Fruit fly (Drosophila melanogaster) whole organism, embryonic: ENCODE results near the gene PGRP-LF.
A peak's percentile ranks its signal among the peaks of the same experiment; 100 is the strongest.

Experiments used
- Abd-B ChIP-seq: fragments of 200-800 bp; sonication (Bioruptor generic); optimal IDR thresholded peaks from 2 replicates; lab custom pipeline; 2018; ENCODE audit warnings: missing biosample characterization, mild to moderate bottlenecking, missing genetic modification characterization, moderate library complexity
- CG10267 ChIP-seq: fragments of 200-800 bp; sonication (Bioruptor generic); optimal IDR thresholded peaks from 2 replicates; lab custom pipeline; 2018; ENCODE audit warnings: missing biosample characterization, mild to moderate bottlenecking, missing genetic modification characterization, moderate library complexity
- CG10565 ChIP-seq: fragments of 200-800 bp; sonication (Bioruptor generic); optimal IDR thresholded peaks from 3 replicates; lab custom pipeline; 2016; ENCODE audit warnings: missing biosample characterization, mild to moderate bottlenecking, missing genetic modification characterization
- CG11696 ChIP-seq: fragments of 200-800 bp; sonication (Bioruptor generic); IDR thresholded peaks from 2 replicates; pipeline ENCODE4 v1.3.6; 2022; ENCODE audit warnings: missing biosample characterization, missing genetic modification characterization
- CG12299 ChIP-seq: fragments of 200-800 bp; sonication (Bioruptor generic); optimal IDR thresholded peaks from 2 replicates; lab custom pipeline; 2018; ENCODE audit warnings: missing biosample characterization, mild to moderate bottlenecking, missing genetic modification characterization
- CG12659 ChIP-seq: fragments of 200-800 bp; sonication (Bioruptor generic); optimal IDR thresholded peaks from 3 replicates; lab custom pipeline; 2017; ENCODE audit warnings: mild to moderate bottlenecking, missing biosample characterization, missing genetic modification reagents, missing genetic modification characterization
- CG12744 ChIP-seq: fragments of 200-800 bp; sonication (Bioruptor generic); optimal IDR thresholded peaks from 2 replicates; lab custom pipeline; 2016; ENCODE audit warnings: missing biosample characterization, missing genetic modification characterization
- CG14050 ChIP-seq: fragments of 200-800 bp; sonication (Bioruptor generic); IDR thresholded peaks from 3 replicates; pipeline ENCODE4 v1.3.6; 2022; ENCODE audit warnings: missing biosample characterization, missing genetic modification characterization
- CG15514 ChIP-seq: fragments of 200-800 bp; sonication (Bioruptor generic); optimal IDR thresholded peaks from 3 replicates; lab custom pipeline; 2017; ENCODE audit warnings: missing biosample characterization, missing genetic modification characterization, mild to moderate bottlenecking, moderate library complexity, missing genetic modification reagents
- CG18262 ChIP-seq: fragments of 200-800 bp; optimal IDR thresholded peaks from 3 replicates; lab custom pipeline; 2019; ENCODE audit warnings: missing biosample characterization, mild to moderate bottlenecking, missing genetic modification characterization, moderate library complexity
- CG3163 ChIP-seq: fragments of 200-800 bp; sonication (Bioruptor generic); optimal IDR thresholded peaks from 3 replicates; lab custom pipeline; 2016; ENCODE audit warnings: missing biosample characterization, missing genetic modification characterization
- CG32767 ChIP-seq: fragments of 200-800 bp; sonication (Bioruptor generic); IDR thresholded peaks from 2 replicates; pipeline ENCODE4 v1.3.6; 2022; ENCODE audit warnings: missing biosample characterization, missing genetic modification characterization
- CG33213 ChIP-seq: fragments of 200-800 bp; sonication (Bioruptor generic); optimal IDR thresholded peaks from 3 replicates; lab custom pipeline; 2016; ENCODE audit warnings: missing biosample characterization, missing genetic modification characterization
- CG34224 ChIP-seq: fragments of 200-800 bp; sonication (Bioruptor generic); IDR thresholded peaks from 3 replicates; pipeline ENCODE4 v1.3.6; 2022; ENCODE audit warnings: missing biosample characterization, missing genetic modification characterization; ENCODE audit not compliant: partially characterized antibody
- CG4424 ChIP-seq: fragments of 200-800 bp; sonication (Bioruptor generic); optimal IDR thresholded peaks from 3 replicates; lab custom pipeline; 2016; ENCODE audit warnings: missing biosample characterization, missing genetic modification characterization
- CG4820 ChIP-seq: fragments of 200-800 bp; sonication (Bioruptor generic); optimal IDR thresholded peaks from 3 replicates; lab custom pipeline; 2016; ENCODE audit warnings: missing biosample characterization, missing genetic modification characterization
- CG5180 ChIP-seq: fragments of 200-800 bp; sonication (Bioruptor generic); optimal IDR thresholded peaks from 3 replicates; lab custom pipeline; 2017; ENCODE audit warnings: missing biosample characterization, missing genetic modification characterization, mild to moderate bottlenecking, moderate library complexity, missing genetic modification reagents
- CG5245 ChIP-seq: fragments of 200-800 bp; sonication (Bioruptor generic); optimal IDR thresholded peaks from 3 replicates; lab custom pipeline; 2016; ENCODE audit warnings: missing biosample characterization, missing genetic modification characterization
- CG8089 ChIP-seq: fragments of 200-800 bp; sonication (Bioruptor generic); optimal IDR thresholded peaks from 3 replicates; lab custom pipeline; 2016; ENCODE audit warnings: missing biosample characterization, missing genetic modification characterization
- CG9817 ChIP-seq: fragments of 200-800 bp; sonication (Bioruptor generic); optimal IDR thresholded peaks from 2 replicates; lab custom pipeline; 2018; ENCODE audit warnings: missing biosample characterization, mild to moderate bottlenecking, missing genetic modification characterization, moderate library complexity
- Dll ChIP-seq: fragments of 200-800 bp; sonication (Bioruptor generic); IDR thresholded peaks from 4 replicates; pipeline ENCODE4 v1.3.6; 2022; ENCODE audit warnings: missing biosample characterization, missing genetic modification characterization; ENCODE audit not compliant: partially characterized antibody
- Fer3 ChIP-seq: fragments of 200-800 bp; sonication (Bioruptor generic); optimal IDR thresholded peaks from 2 replicates; lab custom pipeline; 2018; ENCODE audit warnings: missing biosample characterization, mild to moderate bottlenecking, missing genetic modification characterization, moderate library complexity
- Gug ChIP-seq: fragments of 200-800 bp; sonication (Bioruptor generic); IDR thresholded peaks from 4 replicates; pipeline ENCODE4 v1.3.6; 2022; ENCODE audit warnings: missing biosample characterization, missing genetic modification characterization
- HLH54F ChIP-seq: fragments of 200-800 bp; sonication (Bioruptor generic); optimal IDR thresholded peaks from 3 replicates; lab custom pipeline; 2016; ENCODE audit warnings: missing biosample characterization, missing genetic modification characterization
- Hey ChIP-seq: fragments of 200-800 bp; sonication (Bioruptor generic); optimal IDR thresholded peaks from 3 replicates; lab custom pipeline; 2018; ENCODE audit warnings: missing biosample characterization, mild to moderate bottlenecking, missing genetic modification characterization
- Hmx ChIP-seq: fragments of 200-800 bp; sonication (Bioruptor generic); optimal IDR thresholded peaks from 2 replicates; lab custom pipeline; 2016; ENCODE audit warnings: missing biosample characterization, missing genetic modification characterization
- Hsf ChIP-seq: fragments of 200-800 bp; sonication (Bioruptor generic); optimal IDR thresholded peaks from 3 replicates; lab custom pipeline; 2016; ENCODE audit warnings: missing biosample characterization, missing genetic modification characterization
- MESR4 ChIP-seq: fragments of 200-800 bp; sonication (Bioruptor generic); optimal IDR thresholded peaks from 2 replicates; lab custom pipeline; 2018; ENCODE audit warnings: missing biosample characterization, mild to moderate bottlenecking, missing genetic modification characterization, moderate library complexity
- Nf-YC ChIP-seq: fragments of 200-800 bp; optimal IDR thresholded peaks from 3 replicates; lab custom pipeline; 2019; ENCODE audit warnings: missing biosample characterization, mild to moderate bottlenecking, missing genetic modification characterization, moderate library complexity
- Oli ChIP-seq: fragments of 200-800 bp; sonication (Bioruptor generic); optimal IDR thresholded peaks from 2 replicates; lab custom pipeline; 2018; ENCODE audit warnings: missing biosample characterization, mild to moderate bottlenecking, missing genetic modification characterization, moderate library complexity
- Rfx ChIP-seq: fragments of 200-800 bp; sonication (Bioruptor generic); IDR thresholded peaks from 2 replicates; pipeline ENCODE4 v1.3.6; 2022; ENCODE audit warnings: missing biosample characterization, missing genetic modification characterization
- Scr ChIP-seq: fragments of 200-800 bp; sonication (Bioruptor generic); IDR thresholded peaks from 2 replicates; pipeline ENCODE4 v1.3.6; 2022; ENCODE audit warnings: missing biosample characterization, missing genetic modification characterization; ENCODE audit not compliant: partially characterized antibody
- Sry-δ ChIP-seq: fragments of 200-800 bp; sonication (Bioruptor generic); optimal IDR thresholded peaks from 2 replicates; lab custom pipeline; 2016; ENCODE audit warnings: missing biosample characterization, missing genetic modification characterization
- Vsx1 ChIP-seq: fragments of 200-800 bp; sonication (Bioruptor generic); optimal IDR thresholded peaks from 2 replicates; lab custom pipeline; 2017; ENCODE audit warnings: missing biosample characterization, mild to moderate bottlenecking, missing genetic modification characterization, missing genetic modification reagents
- cad ChIP-seq: fragments of >200 bp; optimal IDR thresholded peaks from 2 replicates; lab custom pipeline; 2017; ENCODE audit warnings: missing biosample characterization, missing genetic modification characterization
- chif ChIP-seq, 2 experiments: fragments of 200-800 bp; sonication (Bioruptor generic); optimal IDR thresholded peaks; 3 replicates each; lab custom pipeline; 2016; ENCODE audit warnings: missing biosample characterization in 2 of 2, missing genetic modification characterization in 2 of 2
- chn ChIP-seq: fragments of 200-800 bp; sonication (Bioruptor generic); optimal IDR thresholded peaks from 2 replicates; lab custom pipeline; 2016; ENCODE audit warnings: missing biosample characterization, missing genetic modification characterization
- crol ChIP-seq: fragments of 200-800 bp; sonication (Bioruptor generic); IDR thresholded peaks from 2 replicates; pipeline ENCODE4 v1.3.6; 2022; ENCODE audit warnings: missing biosample characterization, missing genetic modification characterization
- da ChIP-seq: fragments of 200-800 bp; sonication (Bioruptor generic); optimal IDR thresholded peaks from 2 replicates; lab custom pipeline; 2016; ENCODE audit warnings: missing biosample characterization, missing genetic modification characterization
- gcm ChIP-seq: fragments of 200-800 bp; sonication (Bioruptor generic); optimal IDR thresholded peaks from 2 replicates; lab custom pipeline; 2019; ENCODE audit warnings: missing biosample characterization, mild to moderate bottlenecking, missing genetic modification characterization, moderate library complexity
- hth ChIP-seq: fragments of >200 bp; optimal IDR thresholded peaks from 2 replicates; lab custom pipeline; 2017; ENCODE audit warnings: inconsistent platforms
- inv ChIP-seq: fragments of 200-800 bp; sonication (Bioruptor generic); IDR thresholded peaks from 2 replicates; pipeline ENCODE4 v1.3.6; 2022; ENCODE audit warnings: missing biosample characterization, missing genetic modification characterization; ENCODE audit not compliant: partially characterized antibody
- jing ChIP-seq: fragments of 200-800 bp; sonication (Bioruptor generic); optimal IDR thresholded peaks from 2 replicates; lab custom pipeline; 2018; ENCODE audit warnings: missing biosample characterization, mild to moderate bottlenecking, missing genetic modification characterization
- lab ChIP-seq: fragments of 200-800 bp; sonication (Bioruptor generic); optimal IDR thresholded peaks from 3 replicates; lab custom pipeline; 2017; ENCODE audit warnings: missing biosample characterization, missing genetic modification characterization, mild to moderate bottlenecking, moderate library complexity, missing genetic modification reagents
- lov ChIP-seq, 2 experiments: fragments of 200-800 bp in 1 of 2; fragments of >200 bp in 1 of 2; sonication (Bioruptor generic) in 1 of 2; IDR thresholded peaks in 1 of 2; optimal IDR thresholded peaks in 1 of 2; 2 replicates in 1 of 2; 3 replicates in 1 of 2; pipeline versions ENCODE4 v1.3.6 to Lab custom; 2017 to 2022; ENCODE audit warnings: missing biosample characterization in 1 of 2, missing genetic modification characterization in 1 of 2
- nmo ChIP-seq: fragments of 200-800 bp; sonication (Bioruptor generic); optimal IDR thresholded peaks from 2 replicates; lab custom pipeline; 2018; ENCODE audit warnings: missing biosample characterization, mild to moderate bottlenecking, missing genetic modification characterization, moderate library complexity
- odd ChIP-seq: fragments of 200-800 bp; sonication (Bioruptor generic); optimal IDR thresholded peaks from 2 replicates; lab custom pipeline; 2017; ENCODE audit warnings: missing biosample characterization, mild to moderate bottlenecking, missing genetic modification characterization
- prd ChIP-seq, 3 experiments: fragments of >200 bp in 2 of 3; fragments of 200-800 bp in 1 of 3; sonication (Bioruptor generic) in 1 of 3; optimal IDR thresholded peaks in 2 of 3; IDR thresholded peaks in 1 of 3; 2 replicates in 2 of 3; 3 replicates in 1 of 3; pipeline versions ENCODE4 v1.3.6 to Lab custom; 2017 to 2022; ENCODE audit warnings: missing biosample characterization in 1 of 3, missing genetic modification characterization in 1 of 3
- scrt ChIP-seq: fragments of 200-800 bp; sonication (Bioruptor generic); optimal IDR thresholded peaks from 2 replicates; lab custom pipeline; 2018; ENCODE audit warnings: missing biosample characterization, mild to moderate bottlenecking, missing genetic modification characterization, moderate library complexity
- zf30C ChIP-seq: fragments of 200-800 bp; sonication (Bioruptor generic); optimal IDR thresholded peaks from 3 replicates; lab custom pipeline; 2018; ENCODE audit warnings: missing biosample characterization, mild to moderate bottlenecking, missing genetic modification characterization

PGRP-LF gene

dm6 chr3L:9349314-9349733 lies at the start of gene PGRP-LF (continued):
- peak; percentile 35; the same call in 1 of the 2 replicates for TF ChIP-seq CG32767
- peak; percentile 6 for TF ChIP-seq odd (GFP tag; lab: Kevin White, UChicago)
- no peak for TF ChIP-seq CG11696 (GFP tag; lab: Robert Waterston, UW)
- peak; percentile 6 for TF ChIP-seq HLH54F (GFP tag; lab: Kevin White, UChicago)
- TF ChIP-seq Rfx (GFP tag; lab: Robert Waterston, UW) = peak; percentile 53
- TF ChIP-seq CG18262 (tag; lab: Kevin White, UChicago) = no peak
- no peak for TF ChIP-seq CG10565 (GFP tag; lab: Kevin White, UChicago)
- TF ChIP-seq CG9817 (tag; lab: Kevin White, UChicago) = no peak
- peak; percentile 18 for TF ChIP-seq CG12299 (tag; lab: Kevin White, UChicago)
- no peak for TF ChIP-seq CG10267
- TF ChIP-seq cad (GFP tag; lab: Kevin White, UChicago) = no peak
- no peak for TF ChIP-seq scrt (GFP tag; lab: Kevin White, UChicago)
- TF ChIP-seq Hey (tag; lab: Kevin White, UChicago) = no peak
- peak; percentile 41 for TF ChIP-seq lab (GFP tag; lab: Kevin White, UChicago)
- no peak for TF ChIP-seq crol (GFP tag; lab: Robert Waterston, UW)
- no peak for TF ChIP-seq CG12744
- TF ChIP-seq lov (optimal IDR thresholded peaks at IDR 0.05; lab: Kevin White, UChicago) = no peak
- no peak for TF ChIP-seq lov (GFP tag; IDR thresholded peaks at IDR 0.05; lab: Robert Waterston, UW)
- no peak for TF ChIP-seq chif (GFP tag; optimal IDR thresholded peaks at IDR 0.05; lab: Kevin White, UChicago)
- TF ChIP-seq CG33213 (GFP tag; lab: Kevin White, UChicago) = no peak
- TF ChIP-seq Hsf (GFP tag; lab: Kevin White, UChicago) = no peak
- no peak for TF ChIP-seq CG5245 (GFP tag; lab: Kevin White, UChicago)
- no peak for TF ChIP-seq CG8089 (GFP tag; lab: Kevin White, UChicago)
- no peak for TF ChIP-seq Sry-δ
- peak; percentile 1 for TF ChIP-seq CG4424
- peak; percentile 14; the same call in 1 of the 3 replicates for TF ChIP-seq CG34224 (GFP tag; lab: Robert Waterston, UW)
- TF ChIP-seq CG3163 (GFP tag; lab: Kevin White, UChicago) = peak; percentile 5
- peak; percentile 25 for TF ChIP-seq CG15514 (GFP tag; lab: Kevin White, UChicago)
- no peak for TF ChIP-seq zf30C (GFP tag; lab: Kevin White, UChicago)
- no peak for TF ChIP-seq Oli (tag; lab: Kevin White, UChicago)
- TF ChIP-seq CG14050 = no peak
- no peak for TF ChIP-seq Fer3 (tag; lab: Kevin White, UChicago)
- TF ChIP-seq inv = no peak
- no peak for TF ChIP-seq Hmx (GFP tag; lab: Kevin White, UChicago)
- TF ChIP-seq Vsx1 (GFP tag; lab: Kevin White, UChicago) = no peak
- TF ChIP-seq hth (lab: Kevin White, UChicago) = no peak
- no peak for TF ChIP-seq da (GFP tag; lab: Kevin White, UChicago)
- TF ChIP-seq CG12659 (GFP tag; lab: Kevin White, UChicago) = peak; percentile 16
- TF ChIP-seq gcm (GFP tag; lab: Kevin White, UChicago) = no peak
- TF ChIP-seq prd (optimal IDR thresholded peaks at IDR 0.05; lab: Kevin White, UChicago) = no peak
- TF ChIP-seq prd (GFP tag; IDR thresholded peaks at IDR 0.05; lab: Robert Waterston, UW) = no peak; the same call in 2 of the 3 replicates
- TF ChIP-seq Abd-B (GFP tag; lab: Kevin White, UChicago) = no peak
- no peak for TF ChIP-seq MESR4 (GFP tag; lab: Kevin White, UChicago)
- TF ChIP-seq Dll (GFP tag; lab: Robert Waterston, UW) = no peak
- TF ChIP-seq chn = no peak
- no peak for TF ChIP-seq CG4820
- TF ChIP-seq Nf-YC (tag; lab: Kevin White, UChicago) = peak; percentile 68
- no peak for TF ChIP-seq Gug
- no peak; the same call in 1 of the 2 replicates for TF ChIP-seq Scr
- no peak for TF ChIP-seq CG5180 (GFP tag; lab: Kevin White, UChicago)
- TF ChIP-seq nmo (GFP tag; lab: Kevin White, UChicago) = no peak
- no peak for TF ChIP-seq jing (GFP tag; lab: Kevin White, UChicago)
